Fruit fly (Drosophila melanogaster) whole organism, wandering third instar larva: Measurements from ENCODE around the gene Dhc1.
A peak's percentile ranks its signal among the peaks of the same experiment; 100 is the strongest.

Experiments
- Abd-B ChIP-seq: fragments of >200 bp; optimal IDR thresholded peaks from 2 replicates; lab custom pipeline; 2017; ENCODE audit warnings: missing biosample characterization, missing genetic modification characterization
- CG32264 ChIP-seq: fragments of 200-800 bp; sonication (Bioruptor generic); optimal IDR thresholded peaks from 2 replicates; lab custom pipeline; 2016; ENCODE audit warnings: missing biosample characterization, missing genetic modification characterization
- CG9705 ChIP-seq: fragments of 200-800 bp; sonication (Bioruptor generic); optimal IDR thresholded peaks from 2 replicates; lab custom pipeline; 2018; ENCODE audit warnings: missing biosample characterization, mild to moderate bottlenecking, missing genetic modification characterization
- CrebA ChIP-seq: fragments of 200-800 bp; sonication (Bioruptor generic); optimal IDR thresholded peaks from 2 replicates; lab custom pipeline; 2016; ENCODE audit warnings: missing biosample characterization, mild to moderate bottlenecking, missing genetic modification characterization, borderline replicate concordance
- Dfd ChIP-seq: fragments of >200 bp; optimal IDR thresholded peaks from 2 replicates; lab custom pipeline; 2017; ENCODE audit warnings: missing biosample characterization, missing genetic modification characterization
- Dif ChIP-seq: fragments of 200-275, 200-300 bp; sonication (Bioruptor generic); optimal IDR thresholded peaks from 2 replicates; lab custom pipeline; 2018; ENCODE audit warnings: missing biosample characterization, missing genetic modification characterization; ENCODE audit not compliant: partially characterized antibody
- GATAd ChIP-seq: sonication (Bioruptor generic); optimal IDR thresholded peaks from 2 replicates; lab custom pipeline; 2016; ENCODE audit warnings: missing biosample characterization, missing genetic modification characterization
- HLH106 ChIP-seq: fragments of 200-800 bp; optimal IDR thresholded peaks from 3 replicates; lab custom pipeline; 2019; ENCODE audit warnings: missing biosample characterization, mild to moderate bottlenecking, missing genetic modification characterization, moderate library complexity
- Hnf4 ChIP-seq: fragments of 200-800 bp; sonication (Bioruptor generic); optimal IDR thresholded peaks from 2 replicates; lab custom pipeline; 2016; ENCODE audit warnings: missing biosample characterization, mild to moderate bottlenecking, missing genetic modification characterization
- Hr78 ChIP-seq: fragments of >200 bp; optimal IDR thresholded peaks from 2 replicates; lab custom pipeline; 2017; ENCODE audit warnings: missing biosample characterization, missing genetic modification characterization
- Hr83 ChIP-seq: fragments of 200-300 bp; sonication (Bioruptor generic); optimal IDR thresholded peaks from 2 replicates; lab custom pipeline; 2016; ENCODE audit warnings: missing biosample characterization, mild to moderate bottlenecking, missing genetic modification characterization, moderate library complexity; ENCODE audit not compliant: poor library complexity, severe bottlenecking
- Jra ChIP-seq: sonication (Bioruptor generic); optimal IDR thresholded peaks from 2 replicates; lab custom pipeline; 2016; ENCODE audit warnings: missing biosample characterization, missing genetic modification characterization
- Mio ChIP-seq: sonication (Bioruptor generic); optimal IDR thresholded peaks from 2 replicates; lab custom pipeline; 2016; ENCODE audit warnings: missing biosample characterization, missing genetic modification characterization
- Myc ChIP-seq: fragments of >200 bp; optimal IDR thresholded peaks from 2 replicates; lab custom pipeline; 2017
- N ChIP-seq: fragments of >200 bp; optimal IDR thresholded peaks from 2 replicates; lab custom pipeline; 2018; ENCODE audit warnings: missing biosample characterization, missing external identifiers, missing genetic modification characterization
- OdsH ChIP-seq: fragments of 200-800 bp; sonication (Bioruptor generic); optimal IDR thresholded peaks from 2 replicates; lab custom pipeline; 2016; ENCODE audit warnings: missing biosample characterization, mild to moderate bottlenecking, missing genetic modification characterization
- Rel ChIP-seq, 2 experiments: fragments of 200-800 bp; sonication (Bioruptor generic) in 1 of 2; optimal IDR thresholded peaks; 2 replicates in 1 of 2; 3 replicates in 1 of 2; lab custom pipeline; 2016 to 2019; ENCODE audit warnings: mild to moderate bottlenecking in 2 of 2, missing biosample characterization in 2 of 2, missing genetic modification characterization in 2 of 2, moderate library complexity in 1 of 2
- Sp1 ChIP-seq: fragments of 200-800 bp; sonication (Bioruptor generic); optimal IDR thresholded peaks from 3 replicates; lab custom pipeline; 2019; ENCODE audit warnings: missing biosample characterization, mild to moderate bottlenecking, missing genetic modification characterization, moderate library complexity
- Vsx2 ChIP-seq: fragments of 200-300, 225-300 bp; sonication (Bioruptor generic); optimal IDR thresholded peaks from 2 replicates; lab custom pipeline; 2018; ENCODE audit warnings: missing biosample characterization, missing genetic modification characterization; ENCODE audit not compliant: partially characterized antibody
- br ChIP-seq: fragments of 200-800 bp; sonication (Bioruptor generic); optimal IDR thresholded peaks from 2 replicates; lab custom pipeline; 2016; ENCODE audit warnings: missing biosample characterization, missing genetic modification characterization
- brk ChIP-seq: fragments of 200-800 bp; sonication (Bioruptor generic); optimal IDR thresholded peaks from 2 replicates; lab custom pipeline; 2016; ENCODE audit warnings: missing biosample characterization, mild to moderate bottlenecking, missing genetic modification characterization
- dl ChIP-seq, 2 experiments: fragments of 175-275, 200-275 bp in 1 of 2; fragments of 200-275 bp in 1 of 2; sonication (Bioruptor generic); optimal IDR thresholded peaks; lab custom pipeline; 2018; ENCODE audit warnings: mild to moderate bottlenecking in 2 of 2, missing biosample characterization in 2 of 2, missing genetic modification characterization in 2 of 2, moderate library complexity in 2 of 2; ENCODE audit not compliant: partially characterized antibody in 2 of 2, insufficient read depth in 1 of 2
- dmrt93B ChIP-seq: fragments of 200-800 bp; sonication (Bioruptor generic); optimal IDR thresholded peaks from 2 replicates; lab custom pipeline; 2018; ENCODE audit warnings: missing biosample characterization, mild to moderate bottlenecking, missing genetic modification characterization
- dsf ChIP-seq: sonication (Bioruptor generic); optimal IDR thresholded peaks from 2 replicates; lab custom pipeline; 2016; ENCODE audit warnings: missing biosample characterization, missing genetic modification characterization, borderline replicate concordance
- ey ChIP-seq: fragments of 200-800 bp; sonication (Bioruptor generic); optimal IDR thresholded peaks from 2 replicates; lab custom pipeline; 2016; ENCODE audit warnings: missing biosample characterization, missing genetic modification characterization
- foxo ChIP-seq, 2 experiments: fragments of 200-800 bp; sonication (Bioruptor generic); optimal IDR thresholded peaks; 2 replicates in 1 of 2; 3 replicates in 1 of 2; lab custom pipeline; 2016 to 2017; ENCODE audit warnings: missing biosample characterization in 2 of 2, missing genetic modification characterization in 2 of 2
- fru ChIP-seq: fragments of 200-800 bp; sonication (Bioruptor generic); optimal IDR thresholded peaks from 3 replicates; lab custom pipeline; 2016; ENCODE audit warnings: missing biosample characterization, mild to moderate bottlenecking, missing genetic modification characterization
- h ChIP-seq: fragments of 200-800 bp; sonication (Bioruptor generic); optimal IDR thresholded peaks from 3 replicates; lab custom pipeline; 2016; ENCODE audit warnings: missing biosample characterization, mild to moderate bottlenecking, missing genetic modification characterization
- jim ChIP-seq: fragments of 175-275, 200-325 bp; sonication (Bioruptor generic); optimal IDR thresholded peaks from 2 replicates; lab custom pipeline; 2016; ENCODE audit warnings: missing biosample characterization, mild to moderate bottlenecking, missing genetic modification characterization
- lola ChIP-seq: fragments of >200 bp; optimal IDR thresholded peaks from 2 replicates; lab custom pipeline; 2017; ENCODE audit warnings: missing biosample characterization, missing genetic modification characterization
- pan ChIP-seq: fragments of >200 bp; optimal IDR thresholded peaks from 2 replicates; lab custom pipeline; 2017
- psq ChIP-seq: fragments of 200-800 bp; sonication (Bioruptor generic); optimal IDR thresholded peaks from 3 replicates; lab custom pipeline; 2017; ENCODE audit warnings: missing biosample characterization, mild to moderate bottlenecking, missing genetic modification characterization, moderate library complexity
- rgr ChIP-seq: fragments of 200-800 bp; sonication (Bioruptor generic); optimal IDR thresholded peaks from 3 replicates; lab custom pipeline; 2016; ENCODE audit warnings: missing biosample characterization, mild to moderate bottlenecking, missing genetic modification characterization
- sage ChIP-seq: fragments of 200-800 bp; sonication (Bioruptor generic); optimal IDR thresholded peaks from 2 replicates; lab custom pipeline; 2016; ENCODE audit warnings: missing biosample characterization, mild to moderate bottlenecking, missing genetic modification characterization
- sv ChIP-seq: fragments of 200-800 bp; sonication (Bioruptor generic); optimal IDR thresholded peaks from 3 replicates; lab custom pipeline; 2016; ENCODE audit warnings: missing biosample characterization, missing genetic modification characterization
- tai ChIP-seq: sonication (Bioruptor generic); optimal IDR thresholded peaks from 2 replicates; lab custom pipeline; 2016; ENCODE audit warnings: missing biosample characterization, missing genetic modification characterization
- usp ChIP-seq: fragments of >200 bp; optimal IDR thresholded peaks from 2 replicates; lab custom pipeline; 2017; ENCODE audit warnings: missing biosample characterization, missing genetic modification characterization
- woc ChIP-seq: sonication (Bioruptor generic); optimal IDR thresholded peaks from 2 replicates; lab custom pipeline; 2016; ENCODE audit warnings: missing biosample characterization, mild to moderate bottlenecking, missing genetic modification characterization

Dhc1 gene

DNA sequence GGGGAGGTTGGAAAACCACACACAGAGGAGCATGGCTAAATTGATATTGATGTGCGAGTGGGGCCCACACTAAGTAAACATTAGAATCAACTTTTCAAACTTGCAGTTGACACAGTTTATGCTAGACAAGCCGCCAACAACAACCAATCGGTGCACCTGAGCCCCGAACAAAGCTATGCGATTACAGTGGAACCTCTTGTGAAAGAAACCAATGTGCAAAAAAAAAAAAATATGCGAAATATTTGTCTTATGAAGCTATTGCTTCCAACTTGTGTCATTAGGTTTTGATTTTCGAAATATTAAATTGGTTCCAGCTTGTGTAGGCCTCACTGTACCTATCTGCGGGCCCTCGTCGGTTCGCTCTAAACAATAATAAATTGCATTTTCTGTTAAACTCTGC is 56.1 kb downstream of the Dhc1 start (continued):
- TF ChIP-seq N (GFP tag; lab: Kevin White, UChicago) = no peak
- peak; percentile 24 for TF ChIP-seq OdsH (GFP tag; lab: Kevin White, UChicago)
- no peak for TF ChIP-seq CrebA (GFP tag; lab: Kevin White, UChicago)
- TF ChIP-seq usp (GFP tag; lab: Kevin White, UChicago) = no peak
- peak; percentile 57 for TF ChIP-seq h (GFP tag; lab: Kevin White, UChicago)
- TF ChIP-seq woc (GFP tag; lab: Kevin White, UChicago) = no peak
- peak; percentile 7 for TF ChIP-seq sv (GFP tag; lab: Kevin White, UChicago)
- peak; percentile 32 for TF ChIP-seq rgr (GFP tag; lab: Kevin White, UChicago)
- peak; percentile 44 for TF ChIP-seq br
- TF ChIP-seq sage (GFP tag; lab: Kevin White, UChicago) = no peak
- no peak for TF ChIP-seq Sp1 (GFP tag; lab: Kevin White, UChicago)
- no peak for TF ChIP-seq Vsx2
- TF ChIP-seq Myc (lab: Kevin White, UChicago) = no peak
- TF ChIP-seq ey (GFP tag; lab: Kevin White, UChicago) = peak; percentile 55
- no peak for TF ChIP-seq GATAd (GFP tag; lab: Kevin White, UChicago)
- TF ChIP-seq, all 38 proteins: peak for 11

DNA sequence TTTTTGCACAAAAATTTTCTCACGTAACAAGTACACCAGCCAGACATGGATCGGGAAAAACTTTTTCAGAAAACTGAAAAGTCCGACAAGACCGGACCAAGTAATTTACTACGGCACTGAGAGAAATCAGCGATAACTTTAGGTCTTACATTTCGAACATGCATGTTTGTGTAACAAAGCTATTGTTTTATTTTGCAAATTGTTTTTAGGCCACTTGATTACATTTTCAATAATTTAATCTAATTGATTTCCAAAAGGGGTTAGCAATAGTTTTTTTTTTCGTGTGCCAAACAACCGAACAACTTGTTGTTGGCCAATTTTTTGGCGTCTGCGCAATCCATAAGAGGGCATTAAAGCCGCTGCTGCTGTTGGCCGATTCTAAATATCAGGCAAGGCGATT is 61.3 kb downstream of the Dhc1 start:
- TF ChIP-seq ey (GFP tag; lab: Kevin White, UChicago) = peak; percentile 87
- TF ChIP-seq Myc (lab: Kevin White, UChicago) = no peak
- TF ChIP-seq fru = peak; percentile 92
- TF ChIP-seq lola = no peak
- TF ChIP-seq CrebA (GFP tag; lab: Kevin White, UChicago) = peak; percentile 26
- no peak for TF ChIP-seq dsf (GFP tag; lab: Kevin White, UChicago)
- TF ChIP-seq pan (lab: Kevin White, UChicago) = no peak
- TF ChIP-seq HLH106 (tag; lab: Kevin White, UChicago) = peak; percentile 68
- TF ChIP-seq Rel (GFP tag; optimal IDR thresholded peaks at IDR 0.05; lab: Kevin White, UChicago) = peak; percentile 77
- no peak for TF ChIP-seq Rel (tag; optimal IDR thresholded peaks at IDR 0.05; lab: Kevin White, UChicago)
- TF ChIP-seq Jra = peak; percentile 18
- TF ChIP-seq dmrt93B (GFP tag; lab: Kevin White, UChicago) = peak; percentile 63
- no peak for TF ChIP-seq N (GFP tag; lab: Kevin White, UChicago)
- peak; percentile 70 for TF ChIP-seq CG32264
- no peak for TF ChIP-seq Mio
- no peak for TF ChIP-seq dl (GFP tag; optimal IDR thresholded peaks at IDR 0.05; lab: Kevin White, UChicago; ENCODE audit: insufficient read depth in 1 of 2, partially characterized antibody in 2 of 2)
- TF ChIP-seq CG9705 (GFP tag; lab: Kevin White, UChicago) = no peak
- no peak for TF ChIP-seq Hr83 (GFP tag; lab: Kevin White, UChicago)
- no peak for TF ChIP-seq GATAd (GFP tag; lab: Kevin White, UChicago)
- TF ChIP-seq sage (GFP tag; lab: Kevin White, UChicago) = peak; percentile 65
- TF ChIP-seq jim = no peak
- peak; percentile 88 for TF ChIP-seq br
- TF ChIP-seq h (GFP tag; lab: Kevin White, UChicago) = peak; percentile 88
- TF ChIP-seq woc (GFP tag; lab: Kevin White, UChicago) = peak; percentile 71
- no peak for TF ChIP-seq Dfd (GFP tag; lab: Kevin White, UChicago)
- TF ChIP-seq Dif (GFP tag; lab: Kevin White, UChicago) = no peak
- TF ChIP-seq OdsH (GFP tag; lab: Kevin White, UChicago) = peak; percentile 81
- TF ChIP-seq Sp1 (GFP tag; lab: Kevin White, UChicago) = peak; percentile 74
- peak; percentile 72 for TF ChIP-seq psq (GFP tag; lab: Kevin White, UChicago)
- TF ChIP-seq usp (GFP tag; lab: Kevin White, UChicago) = no peak
- no peak for TF ChIP-seq Hr78 (GFP tag; lab: Kevin White, UChicago)
- TF ChIP-seq Vsx2 = no peak
- TF ChIP-seq foxo (GFP tag; optimal IDR thresholded peaks at IDR 0.05; lab: Kevin White, UChicago) = peak; percentile 9 to 89
- peak; percentile 86 for TF ChIP-seq Hnf4 (GFP tag; lab: Kevin White, UChicago)
- TF ChIP-seq rgr (GFP tag; lab: Kevin White, UChicago) = peak; percentile 84
- peak; percentile 48 for TF ChIP-seq brk (GFP tag; lab: Kevin White, UChicago)
- peak; percentile 3 for TF ChIP-seq sv (GFP tag; lab: Kevin White, UChicago)
- peak; percentile 55 for TF ChIP-seq tai (GFP tag; lab: Kevin White, UChicago)
- no peak for TF ChIP-seq Abd-B (GFP tag; lab: Kevin White, UChicago)
- TF ChIP-seq, all 38 proteins: peak for 21
